Worm (Caenorhabditis elegans): ENCODE measurements around the gene unc-7.

DNA sequence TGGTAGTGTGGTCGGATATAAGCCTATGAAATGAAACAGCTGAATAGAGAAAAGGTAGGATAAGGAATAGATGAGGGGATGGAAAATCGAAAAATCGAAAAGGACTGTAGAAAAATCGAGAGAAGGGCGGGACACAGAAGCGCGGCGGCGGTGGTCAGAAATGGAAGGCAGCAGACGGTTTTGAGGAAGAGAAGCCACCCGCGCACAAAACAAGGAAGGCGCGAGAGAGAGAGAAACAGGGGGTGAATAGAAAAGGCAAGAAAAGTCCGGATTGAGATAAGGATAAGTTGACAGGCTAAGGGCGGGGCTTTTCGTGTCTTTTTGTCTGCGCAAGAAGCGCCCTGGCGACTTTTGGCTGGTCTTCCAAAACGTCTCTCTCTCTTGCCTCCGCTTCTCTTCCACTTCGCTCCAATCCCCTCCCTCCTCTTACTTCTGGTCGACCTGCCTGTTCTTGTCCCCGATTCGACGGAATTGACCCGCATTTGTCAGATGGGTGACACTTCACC, 39.7 kb downstream of the unc-7 start, which contains the start of gene mlt-9:
- TF ChIP-seq nhr-12 (tag; optimal IDR thresholded peaks at IDR 0.05) (no peak), mep-1 (tag; optimal IDR thresholded peaks at IDR 0.05) (no peak)
